Worm (Caenorhabditis elegans): ENCODE data around the gene Y73F8A.36.

DNA sequence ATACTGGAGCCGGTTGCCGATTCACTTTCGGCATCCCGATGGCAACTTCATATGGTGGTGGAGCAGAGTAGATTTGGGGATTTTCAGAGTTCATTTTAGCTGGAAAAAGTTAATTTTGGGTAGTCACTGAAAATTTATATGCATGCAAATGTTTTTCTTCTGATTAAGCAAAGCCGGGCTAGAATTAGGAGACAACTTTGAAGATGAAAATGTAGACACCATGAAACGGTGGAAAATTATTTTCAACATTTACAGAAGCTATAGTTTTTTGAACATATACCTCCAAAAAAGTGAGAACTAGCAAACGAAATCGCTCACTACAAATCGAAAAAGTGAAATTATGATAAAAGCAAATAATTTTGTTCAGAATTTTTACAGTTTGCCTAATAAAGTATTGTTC lies 25.5 kb upstream of the Y73F8A.36 start, which contains the start of gene Y40H7A.11:
- TF ChIP-seq ceh-16 (tag; optimal IDR thresholded peaks at IDR 0.05), result no peak
- TF ChIP-seq mbf-1 (tag; optimal IDR thresholded peaks at IDR 0.05), result no peak
- no peak for TF ChIP-seq unc-39 (tag; optimal IDR thresholded peaks at IDR 0.05)
- no peak for TF ChIP-seq lin-39 (tag; optimal IDR thresholded peaks at IDR 0.05)
- no peak for TF ChIP-seq nhr-237 (tag; optimal IDR thresholded peaks at IDR 0.05)
- TF ChIP-seq nhr-129 (tag; optimal IDR thresholded peaks at IDR 0.05), result no peak
- TF ChIP-seq R02D3.7 (tag; optimal IDR thresholded peaks at IDR 0.05), result no peak
- TF ChIP-seq nhr-12 (tag; optimal IDR thresholded peaks at IDR 0.05), result no peak

Measured in whole organism, L2 larva.